Worm (Caenorhabditis elegans): ENCODE data around the gene Y51A2A.16.

DNA sequence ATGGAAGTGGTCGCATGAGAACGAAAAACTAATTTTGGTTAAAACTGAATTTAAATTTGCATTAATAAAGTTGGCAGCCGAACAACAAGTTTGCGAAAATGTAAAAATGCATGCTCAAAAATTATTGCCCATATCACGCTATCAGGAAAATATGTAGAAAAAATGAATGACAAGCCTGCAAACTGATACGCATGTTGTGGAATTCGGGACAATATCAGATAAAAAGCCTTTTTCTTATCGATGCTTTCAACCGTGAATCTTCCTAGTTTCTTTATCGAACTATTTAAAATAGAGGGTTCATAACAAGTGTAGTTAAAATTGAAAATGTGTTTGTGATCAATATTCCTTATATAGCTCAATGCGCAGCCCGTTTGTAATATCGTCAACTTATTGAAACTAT is 34.6 kb downstream of the Y51A2A.16 start:
- no peak for TF ChIP-seq ZK546.5 (tag; optimal IDR thresholded peaks at IDR 0.05)
- TF ChIP-seq zag-1 (tag; optimal IDR thresholded peaks at IDR 0.05) = no peak
- TF ChIP-seq unc-55 (GFP tag; optimal IDR thresholded peaks at IDR 0.05) = no peak
- no peak for TF ChIP-seq unc-62 (GFP tag; optimal IDR thresholded peaks at IDR 0.05)

Measured in whole organism, L2 larva.